Worm (Caenorhabditis elegans) whole organism, midembryonic: ENCODE measurements around the gene F21C10.11.

Experiments used
- T22C8.4 ChIP-seq: fragments of 200-800 bp; sonication (Bioruptor generic); IDR thresholded peaks from 2 replicates; pipeline ENCODE4 v1.3.6; 2022; ENCODE audit warnings: missing genetic modification characterization, missing compliant biosample characterization
- cog-1 ChIP-seq: sonication (generic microtip); optimal IDR thresholded peaks from 2 replicates; lab custom pipeline; 2016; ENCODE audit warnings: missing genetic modification characterization, missing compliant biosample characterization
- flt-1 ChIP-seq: fragments of 200-800 bp; sonication (Bioruptor generic); IDR thresholded peaks from 2 replicates; pipeline ENCODE4 v1.3.6; 2022; ENCODE audit warnings: missing genetic modification characterization, missing compliant biosample characterization
- klf-2 ChIP-seq: fragments of 200-800 bp; sonication (Bioruptor generic); conservative IDR thresholded peaks from 2 replicates; pipeline ENCODE4 v1.3.6; 2022; ENCODE audit warnings: missing genetic modification reagents, missing genetic modification characterization, missing compliant biosample characterization
- med-1 ChIP-seq: sonication (generic microtip); optimal IDR thresholded peaks from 2 replicates; lab custom pipeline; 2017; ENCODE audit warnings: missing genetic modification characterization, mild to moderate bottlenecking, missing compliant biosample characterization, antibody characterized with exemption, missing genetic modification reagents; ENCODE audit not compliant: insufficient read depth
- ref-1 ChIP-seq: fragments of 200-800 bp; sonication (Bioruptor generic); conservative IDR thresholded peaks from 2 replicates; pipeline ENCODE4 v1.3.6; 2022; ENCODE audit warnings: missing genetic modification reagents, missing genetic modification characterization, missing compliant biosample characterization
- tab-1 ChIP-seq: fragments of 200-800 bp; sonication (Bioruptor generic); IDR thresholded peaks from 2 replicates; pipeline ENCODE4 v1.3.6; 2022; ENCODE audit warnings: missing genetic modification characterization, missing compliant biosample characterization
- ztf-23 ChIP-seq: fragments of 200-800 bp; sonication (Bioruptor generic); IDR thresholded peaks from 2 replicates; pipeline ENCODE4 v1.3.6; 2022; ENCODE audit warnings: missing genetic modification reagents, missing genetic modification characterization, missing compliant biosample characterization
- ztf-29 ChIP-seq: fragments of 200-800 bp; sonication (Bioruptor generic); IDR thresholded peaks from 2 replicates; pipeline ENCODE4 v1.3.6; 2022; ENCODE audit warnings: missing genetic modification reagents, missing genetic modification characterization, missing compliant biosample characterization

Gene F21C10.11

ce11 chrV:9125345-9125744, 2.1 kb downstream of the F21C10.11 start, which contains the start of gene F21C10.5:
TSS of gene F21C10.5 (plus strand) at chrV:9125645.
- TF ChIP-seq med-1 (GFP tag; lab: Kevin White, UChicago) (no peak), T22C8.4 (GFP tag; lab: Robert Waterston, UW) (no peak), cog-1 (tag; lab: Kevin White, UChicago) (no peak), klf-2 (GFP tag; lab: Robert Waterston, UW) (no peak), ref-1 (GFP tag; lab: Robert Waterston, UW) (no peak), tab-1 (GFP tag; lab: Robert Waterston, UW) (no peak), flt-1 (no peak), ztf-29 (GFP tag; lab: Robert Waterston, UW) (no peak)

ce11 chrV:9126316-9126715, 3.0 kb downstream of the F21C10.11 start, which contains the start of gene F21C10.4:
TSS of gene F21C10.4 (plus strand) at chrV:9126616.
- TF ChIP-seq ztf-29 (GFP tag; lab: Robert Waterston, UW) (no peak), klf-2 (GFP tag; lab: Robert Waterston, UW) (no peak), med-1 (GFP tag; lab: Kevin White, UChicago) (no peak), tab-1 (GFP tag; lab: Robert Waterston, UW) (no peak), cog-1 (tag; lab: Kevin White, UChicago) (no peak), ref-1 (GFP tag; lab: Robert Waterston, UW) (no peak), flt-1 (no peak), T22C8.4 (GFP tag; lab: Robert Waterston, UW) (no peak)

- TF ChIP-seq med-1 (GFP tag; lab: Kevin White, UChicago), result no peak
- no peak for TF ChIP-seq ref-1 (GFP tag; lab: Robert Waterston, UW)
- TF ChIP-seq cog-1 (tag; lab: Kevin White, UChicago), result no peak
- TF ChIP-seq klf-2 (GFP tag; lab: Robert Waterston, UW), result no peak
- TF ChIP-seq ztf-29 (GFP tag; lab: Robert Waterston, UW), result no peak
- TF ChIP-seq tab-1 (GFP tag; lab: Robert Waterston, UW), result no peak
- TF ChIP-seq T22C8.4 (GFP tag; lab: Robert Waterston, UW), result no peak
- no peak for TF ChIP-seq flt-1
- TF ChIP-seq ztf-23 (GFP tag; lab: Robert Waterston, UW), result no peak
These were observed 4.5 kb downstream of the F21C10.11 start, which contains the start of gene F21C10.3 for ce11 chrV:9127773-9128172. TSS of gene F21C10.3 (plus strand) at chrV:9128073.

ce11 chrV:9128562-9128961, 5.3 kb downstream of the F21C10.11 start:
- TF ChIP-seq T22C8.4 (GFP tag; lab: Robert Waterston, UW) (no peak), cog-1 (tag; lab: Kevin White, UChicago) (no peak), ref-1 (GFP tag; lab: Robert Waterston, UW) (no peak), flt-1 (no peak), med-1 (GFP tag; lab: Kevin White, UChicago) (no peak), ztf-23 (GFP tag; lab: Robert Waterston, UW) (no peak), tab-1 (GFP tag; lab: Robert Waterston, UW) (no peak), klf-2 (GFP tag; lab: Robert Waterston, UW) (no peak)

ce11 chrV:9130766-9131165, 7.5 kb downstream of the F21C10.11 start, which contains the start of gene F21C10.19:
TSS of gene F21C10.19 (plus strand) at chrV:9131066.
- no peak for TF ChIP-seq tab-1 (GFP tag; lab: Robert Waterston, UW)

- TF ChIP-seq ztf-29 (GFP tag; lab: Robert Waterston, UW) (no peak), tab-1 (GFP tag; lab: Robert Waterston, UW) (no peak), flt-1 (no peak), ztf-23 (GFP tag; lab: Robert Waterston, UW) (no peak), klf-2 (GFP tag; lab: Robert Waterston, UW) (no peak), T22C8.4 (GFP tag; lab: Robert Waterston, UW) (no peak), cog-1 (tag; lab: Kevin White, UChicago) (no peak), med-1 (GFP tag; lab: Kevin White, UChicago) (no peak), ref-1 (GFP tag; lab: Robert Waterston, UW) (no peak)
These were observed 8.8 kb downstream of the F21C10.11 start, which contains the start of gene F21C10.1 for ce11 chrV:9132043-9132442. TSS of gene F21C10.1 (plus strand) at chrV:9132343.

- TF ChIP-seq tab-1 (GFP tag; lab: Robert Waterston, UW), result no peak
- no peak for TF ChIP-seq ref-1 (GFP tag; lab: Robert Waterston, UW)
- TF ChIP-seq klf-2 (GFP tag; lab: Robert Waterston, UW), result no peak
- no peak for TF ChIP-seq ztf-23 (GFP tag; lab: Robert Waterston, UW)
- no peak for TF ChIP-seq T22C8.4 (GFP tag; lab: Robert Waterston, UW)
- no peak for TF ChIP-seq ztf-29 (GFP tag; lab: Robert Waterston, UW)
- TF ChIP-seq cog-1 (tag; lab: Kevin White, UChicago), result no peak
- no peak for TF ChIP-seq med-1 (GFP tag; lab: Kevin White, UChicago)
These were observed 10.7 kb downstream of the F21C10.11 start, which contains the start of gene B0222.1 for ce11 chrV:9133950-9134349. TSS of gene B0222.1 (plus strand) at chrV:9134255.

- TF ChIP-seq ztf-29 (GFP tag; lab: Robert Waterston, UW) (no peak), tab-1 (GFP tag; lab: Robert Waterston, UW) (no peak), med-1 (GFP tag; lab: Kevin White, UChicago) (no peak), T22C8.4 (GFP tag; lab: Robert Waterston, UW) (no peak), cog-1 (tag; lab: Kevin White, UChicago) (no peak), klf-2 (GFP tag; lab: Robert Waterston, UW) (no peak), flt-1 (no peak), ref-1 (GFP tag; lab: Robert Waterston, UW) (no peak), ztf-23 (GFP tag; lab: Robert Waterston, UW) (no peak)
These were observed 14.3 kb downstream of the F21C10.11 start, which contains the start of gene pitr-2 for ce11 chrV:9137618-9138017. TSS of gene pitr-2 (minus strand) at chrV:9137718.

- TF ChIP-seq med-1 (GFP tag; lab: Kevin White, UChicago), result no peak
- no peak for TF ChIP-seq T22C8.4 (GFP tag; lab: Robert Waterston, UW)
- no peak for TF ChIP-seq tab-1 (GFP tag; lab: Robert Waterston, UW)
- no peak for TF ChIP-seq klf-2 (GFP tag; lab: Robert Waterston, UW)
- no peak for TF ChIP-seq ztf-29 (GFP tag; lab: Robert Waterston, UW)
- TF ChIP-seq flt-1, result no peak
- TF ChIP-seq cog-1 (tag; lab: Kevin White, UChicago), result no peak
- TF ChIP-seq ref-1 (GFP tag; lab: Robert Waterston, UW), result no peak
- no peak for TF ChIP-seq ztf-23 (GFP tag; lab: Robert Waterston, UW)
These were observed 18.0 kb downstream of the F21C10.11 start, which contains the start of gene pitr-3 for ce11 chrV:9141297-9141696. TSS of gene pitr-3 (minus strand) at chrV:9141397.
